Worm (Caenorhabditis elegans): Measurements from ENCODE around the gene nit-1.

The nit-1 gene

DNA sequence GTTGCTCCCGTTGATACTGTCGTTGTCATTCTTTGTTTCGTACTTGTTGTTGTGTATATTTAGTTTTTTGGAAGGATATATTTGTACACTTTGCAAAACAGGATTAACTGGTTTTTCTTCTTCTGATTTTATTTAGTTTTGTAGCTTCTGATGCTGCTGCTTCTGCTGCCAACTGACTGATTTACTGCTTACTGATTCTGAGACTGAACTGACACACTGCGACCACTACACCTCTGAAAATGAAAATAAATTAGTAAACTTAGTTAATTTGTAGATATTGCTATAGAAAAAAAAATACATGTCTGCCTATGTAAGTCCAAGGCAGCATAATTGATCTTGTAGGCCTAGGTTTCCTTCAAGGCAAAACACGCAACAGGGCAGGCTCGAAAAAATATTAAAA is 50.7 kb downstream of the nit-1 start, which contains the start of gene R10E9.4:
Gene R10E9.4, minus strand, starts transcription at position 101 of the 400 bp plus-strand sequence.
- TF ChIP-seq lin-35 (GFP tag; optimal IDR thresholded peaks at IDR 0.05) (no peak), mep-1 (tag; optimal IDR thresholded peaks at IDR 0.05) (no peak), blmp-1 (tag; optimal IDR thresholded peaks at IDR 0.05) (no peak), tlp-1 (tag; optimal IDR thresholded peaks at IDR 0.05) (no peak), fkh-8 (tag; optimal IDR thresholded peaks at IDR 0.05) (no peak), hlh-17 (GFP tag; optimal IDR thresholded peaks at IDR 0.05; ENCODE audit: borderline replicate concordance) (no peak), ztf-4 (tag; optimal IDR thresholded peaks at IDR 0.05) (no peak), Y116A8C.19 (tag; optimal IDR thresholded peaks at IDR 0.05; ENCODE audit: borderline replicate concordance) (no peak), nhr-11 (tag; optimal IDR thresholded peaks at IDR 0.05) (no peak), ztf-11 (tag; optimal IDR thresholded peaks at IDR 0.05) (no peak), mdl-1 (tag; optimal IDR thresholded peaks at IDR 0.05) (no peak), zag-1 (tag; optimal IDR thresholded peaks at IDR 0.05) (no peak), snpc-4 (tag; optimal IDR thresholded peaks at IDR 0.05) (no peak)
